Fruit fly (Drosophila melanogaster) whole organism, prepupa: Measurements from ENCODE around the gene CG15022.

Source experiments
- Blimp-1 ChIP-seq: fragments of 200-800 bp; sonication (Bioruptor generic); optimal IDR thresholded peaks from 3 replicates; lab custom pipeline; 2017; ENCODE audit warnings: missing biosample characterization, missing genetic modification characterization, mild to moderate bottlenecking, moderate library complexity, missing genetic modification reagents
- CG11294 ChIP-seq: fragments of 200-800 bp; sonication (Bioruptor generic); IDR thresholded peaks from 2 replicates; pipeline ENCODE4 v1.3.6; 2022; ENCODE audit warnings: missing biosample characterization, missing genetic modification characterization
- CG16779 ChIP-seq: fragments of 200-800 bp; sonication (Bioruptor generic); optimal IDR thresholded peaks from 3 replicates; lab custom pipeline; 2017; ENCODE audit warnings: missing biosample characterization, mild to moderate bottlenecking, missing genetic modification characterization
- CG6808 ChIP-seq: fragments of 200-800 bp; sonication (Bioruptor generic); optimal IDR thresholded peaks from 3 replicates; lab custom pipeline; 2017; ENCODE audit warnings: missing biosample characterization, missing genetic modification characterization, mild to moderate bottlenecking, moderate library complexity, missing genetic modification reagents
- CG8119 ChIP-seq: fragments of 200-800 bp; sonication (Bioruptor generic); IDR thresholded peaks from 3 replicates; pipeline ENCODE4 v1.3.6; 2022; ENCODE audit warnings: missing biosample characterization, missing genetic modification characterization
- Hr4 ChIP-seq: fragments of 200-800 bp; sonication (Bioruptor generic); optimal IDR thresholded peaks from 3 replicates; lab custom pipeline; 2016; ENCODE audit warnings: missing biosample characterization, missing genetic modification characterization
- Lpt ChIP-seq: fragments of 200-800 bp; sonication (Bioruptor generic); optimal IDR thresholded peaks from 3 replicates; lab custom pipeline; 2016; ENCODE audit warnings: missing biosample characterization, missing genetic modification characterization
- Sox102F ChIP-seq: fragments of 200-800 bp; sonication (Bioruptor generic); optimal IDR thresholded peaks from 2 replicates; lab custom pipeline; 2016; ENCODE audit warnings: missing biosample characterization, mild to moderate bottlenecking, missing genetic modification characterization
- acj6 ChIP-seq: fragments of 200-800 bp; sonication (Bioruptor generic); optimal IDR thresholded peaks from 3 replicates; lab custom pipeline; 2016; ENCODE audit warnings: missing biosample characterization, missing genetic modification characterization
- topi ChIP-seq: fragments of 200-800 bp; sonication (Bioruptor generic); optimal IDR thresholded peaks from 3 replicates; lab custom pipeline; 2016; ENCODE audit warnings: missing biosample characterization, missing genetic modification characterization

- no peak for TF ChIP-seq CG11294
- no peak for TF ChIP-seq CG16779 (tag; lab: Kevin White, UChicago)
- no peak for TF ChIP-seq Sox102F (GFP tag; lab: Kevin White, UChicago)
- no peak for TF ChIP-seq CG6808
- no peak for TF ChIP-seq topi
- TF ChIP-seq Hr4 (GFP tag; lab: Kevin White, UChicago), result no peak
- no peak for TF ChIP-seq Lpt (GFP tag; lab: Kevin White, UChicago)
- no peak for TF ChIP-seq Blimp-1 (GFP tag; lab: Kevin White, UChicago)
- no peak for TF ChIP-seq CG8119
- no peak for TF ChIP-seq acj6 (GFP tag; lab: Kevin White, UChicago)
Measured at dm6 chr3L:4442168-4442567, 17.9 kb downstream of the CG15022 start.
